Worm (Caenorhabditis elegans): ENCODE results near the gene fbxa-220.

DNA sequence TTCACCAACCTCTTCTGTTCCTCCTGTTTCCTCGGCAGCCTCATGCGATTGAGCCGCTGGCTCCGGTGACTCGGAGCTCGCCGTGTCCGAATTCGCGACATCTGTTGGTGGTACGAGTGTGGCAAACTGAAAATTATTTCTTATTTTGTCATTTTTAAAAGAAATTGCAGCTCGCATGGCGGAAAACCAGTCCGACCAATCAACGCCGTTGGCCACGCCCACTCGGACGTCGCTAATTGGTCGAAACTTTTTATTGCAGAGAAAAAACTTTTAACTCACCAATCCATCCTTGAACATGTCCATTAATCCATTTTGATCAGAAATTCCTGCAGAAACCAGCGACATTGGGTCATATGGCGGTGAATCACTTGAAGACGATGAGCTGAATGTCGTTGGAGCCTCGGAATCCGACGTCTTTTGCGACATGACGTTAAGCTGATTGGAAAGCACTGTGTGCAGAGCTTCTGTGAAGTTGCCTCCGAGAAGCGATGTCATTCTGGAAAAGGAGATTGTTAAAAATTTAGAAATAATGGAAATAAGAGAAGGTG is 13.6 kb downstream of the fbxa-220 start, which contains the start of gene bed-2:
- TF ChIP-seq hlh-4 (tag; optimal IDR thresholded peaks at IDR 0.05) (no peak), mep-1 (tag; optimal IDR thresholded peaks at IDR 0.05) (no peak), fkh-4 (tag; optimal IDR thresholded peaks at IDR 0.05; ENCODE audit: borderline replicate concordance) (no peak), ceh-82 (tag; optimal IDR thresholded peaks at IDR 0.05) (no peak), nhr-47 (tag; optimal IDR thresholded peaks at IDR 0.05) (no peak), lin-13 (GFP tag; optimal IDR thresholded peaks at IDR 0.05) (no peak), snpc-4 (tag; optimal IDR thresholded peaks at IDR 0.05) (no peak), lin-39 (tag; optimal IDR thresholded peaks at IDR 0.05) (no peak)

All from whole organism, L1 larva.